Fruit fly (Drosophila melanogaster): ENCODE measurements around the gene Usp10.

The Usp10 gene

DNA sequence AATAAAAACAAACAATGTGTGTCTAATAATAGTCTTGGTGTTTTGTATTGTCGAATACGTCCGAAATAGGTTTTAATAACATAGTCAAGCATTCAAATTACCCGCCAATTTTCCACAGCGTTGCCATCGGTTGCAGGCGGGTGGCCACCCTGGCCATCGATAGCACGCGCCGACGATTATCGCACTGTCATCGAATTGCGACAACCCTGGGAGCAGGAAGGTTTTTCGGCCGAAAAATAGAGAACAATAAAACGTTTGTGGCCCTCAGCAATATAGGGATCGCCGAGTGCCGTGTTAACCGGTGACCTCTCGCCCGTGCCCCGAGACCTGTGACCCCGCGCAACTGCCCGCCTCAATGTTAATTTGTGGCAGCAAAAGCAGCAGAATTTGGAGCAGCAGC is at the start of gene Usp10:
Gene Usp10 (plus strand): TSS at position 187 of the 400 bp plus-strand sequence.
- TF ChIP-seq Ets98B (GFP tag; IDR thresholded peaks at IDR 0.05): no peak
- TF ChIP-seq CG32121 (GFP tag; IDR thresholded peaks at IDR 0.05): no peak
- no peak for TF ChIP-seq CG15710 (tag; optimal IDR thresholded peaks at IDR 0.05)
- TF ChIP-seq EcR (GFP tag; optimal IDR thresholded peaks at IDR 0.05): peak; percentile 6
- TF ChIP-seq CG4496 (GFP tag; IDR thresholded peaks at IDR 0.05): no peak

DNA sequence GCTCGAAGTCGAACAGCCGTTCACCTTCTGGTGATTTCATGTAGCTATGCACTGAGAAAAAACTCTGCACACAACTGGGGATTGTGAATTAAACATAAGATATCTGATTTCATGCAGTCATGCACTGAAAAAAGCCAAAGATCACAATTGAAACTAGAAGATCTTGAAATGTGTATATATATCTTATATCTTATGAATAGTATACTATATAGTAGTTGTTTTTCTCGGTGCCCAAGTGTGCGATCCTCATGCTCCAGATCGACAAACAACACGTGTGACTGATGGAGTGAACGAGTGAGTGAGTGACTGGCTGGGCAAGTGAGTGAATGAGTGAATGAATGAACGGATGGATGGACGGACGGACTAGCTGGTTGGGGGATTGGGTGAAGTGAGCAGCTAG is 49.7 kb upstream of the Usp10 start:
- peak; percentile 75 for TF ChIP-seq EcR (GFP tag; optimal IDR thresholded peaks at IDR 0.05)
- peak; percentile 66 for TF ChIP-seq D1 (tag; optimal IDR thresholded peaks at IDR 0.05)
- peak; percentile 85 for TF ChIP-seq CG14655 (GFP tag; optimal IDR thresholded peaks at IDR 0.05)
- peak; percentile 89 for TF ChIP-seq CG8159 (tag; optimal IDR thresholded peaks at IDR 0.05)
- TF ChIP-seq Pif1B (GFP tag; optimal IDR thresholded peaks at IDR 0.05): peak; percentile 82
- TF ChIP-seq CG32121 (GFP tag; IDR thresholded peaks at IDR 0.05): peak; percentile 46; the same call in 1 of the 2 replicates
- TF ChIP-seq CG12605 (GFP tag; IDR thresholded peaks at IDR 0.05): peak; percentile 69; the same call in 1 of the 2 replicates
- TF ChIP-seq Snoo (tag; optimal IDR thresholded peaks at IDR 0.05): peak; percentile 86
- TF ChIP-seq CG34367 (tag; optimal IDR thresholded peaks at IDR 0.05): peak; percentile 67
- TF ChIP-seq CG4496 (GFP tag; IDR thresholded peaks at IDR 0.05): peak; percentile 80
- peak; percentile 57 for TF ChIP-seq rn (GFP tag; IDR thresholded peaks at IDR 0.05)
- TF ChIP-seq CG17806 (tag; optimal IDR thresholded peaks at IDR 0.05): peak; percentile 90
- peak; percentile 67 for TF ChIP-seq gl (tag; optimal IDR thresholded peaks at IDR 0.05)
- peak; percentile 66 for TF ChIP-seq Ets98B (GFP tag; IDR thresholded peaks at IDR 0.05)
- TF ChIP-seq CG13204 (GFP tag; optimal IDR thresholded peaks at IDR 0.05): peak; percentile 11
- peak; percentile 76 for TF ChIP-seq CG8301 (tag; optimal IDR thresholded peaks at IDR 0.05)
- TF ChIP-seq CG9948 (tag; optimal IDR thresholded peaks at IDR 0.05): peak; percentile 83
- TF ChIP-seq Pif1A (GFP tag; optimal IDR thresholded peaks at IDR 0.05): peak; percentile 78
- peak; percentile 81; the same call in 2 of the 3 replicates for TF ChIP-seq fd96Ca (GFP tag; IDR thresholded peaks at IDR 0.05)
- peak; percentile 71 for TF ChIP-seq CG15710 (tag; optimal IDR thresholded peaks at IDR 0.05)
- no peak for TF ChIP-seq CG10348 (GFP tag; IDR thresholded peaks at IDR 0.05)

DNA sequence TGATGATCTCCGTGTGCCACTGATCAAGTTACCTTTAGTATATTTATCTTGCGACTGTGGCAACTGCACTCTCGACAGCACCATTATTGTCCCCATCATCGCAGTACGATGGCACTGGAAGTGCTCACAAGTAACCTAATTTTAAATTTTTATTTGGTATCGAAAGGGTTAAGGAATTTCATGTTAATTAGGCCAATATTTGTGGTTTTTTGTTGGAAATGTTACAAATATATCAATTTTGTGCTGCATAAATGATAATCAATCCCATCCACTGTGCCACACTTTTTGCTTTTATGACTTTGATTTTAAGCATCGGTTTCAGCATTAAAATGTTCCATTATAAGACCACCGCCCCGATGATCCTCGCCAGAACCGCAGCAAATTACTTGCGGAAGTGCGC is 49.1 kb upstream of the Usp10 start:
- TF ChIP-seq CG15710 (tag; optimal IDR thresholded peaks at IDR 0.05) (peak; percentile 77), CG4496 (GFP tag; IDR thresholded peaks at IDR 0.05) (peak; percentile 70), CG17806 (tag; optimal IDR thresholded peaks at IDR 0.05) (peak; percentile 78), CG8301 (tag; optimal IDR thresholded peaks at IDR 0.05) (peak; percentile 61), Snoo (tag; optimal IDR thresholded peaks at IDR 0.05) (peak; percentile 67), D1 (tag; optimal IDR thresholded peaks at IDR 0.05) (peak; percentile 53), fd96Ca (GFP tag; IDR thresholded peaks at IDR 0.05) (peak; percentile 61), Pif1B (GFP tag; optimal IDR thresholded peaks at IDR 0.05) (peak; percentile 70), CG12605 (GFP tag; IDR thresholded peaks at IDR 0.05) (0 out of 2 replicates have a peak, but pooled peaks have one; percentile 45), EcR (GFP tag; optimal IDR thresholded peaks at IDR 0.05) (no peak), CG8159 (tag; optimal IDR thresholded peaks at IDR 0.05) (peak; percentile 82), CG32121 (GFP tag; IDR thresholded peaks at IDR 0.05) (no peak), CG10348 (GFP tag; IDR thresholded peaks at IDR 0.05) (no peak), CG13204 (GFP tag; optimal IDR thresholded peaks at IDR 0.05) (no peak), CG34367 (tag; optimal IDR thresholded peaks at IDR 0.05) (peak; percentile 64), CG14655 (GFP tag; optimal IDR thresholded peaks at IDR 0.05) (peak; percentile 70), Pif1A (GFP tag; optimal IDR thresholded peaks at IDR 0.05) (peak; percentile 61), gl (tag; optimal IDR thresholded peaks at IDR 0.05) (peak; percentile 56), CG9948 (tag; optimal IDR thresholded peaks at IDR 0.05) (peak; percentile 70), rn (GFP tag; IDR thresholded peaks at IDR 0.05) (no peak), Ets98B (GFP tag; IDR thresholded peaks at IDR 0.05) (no peak)

DNA sequence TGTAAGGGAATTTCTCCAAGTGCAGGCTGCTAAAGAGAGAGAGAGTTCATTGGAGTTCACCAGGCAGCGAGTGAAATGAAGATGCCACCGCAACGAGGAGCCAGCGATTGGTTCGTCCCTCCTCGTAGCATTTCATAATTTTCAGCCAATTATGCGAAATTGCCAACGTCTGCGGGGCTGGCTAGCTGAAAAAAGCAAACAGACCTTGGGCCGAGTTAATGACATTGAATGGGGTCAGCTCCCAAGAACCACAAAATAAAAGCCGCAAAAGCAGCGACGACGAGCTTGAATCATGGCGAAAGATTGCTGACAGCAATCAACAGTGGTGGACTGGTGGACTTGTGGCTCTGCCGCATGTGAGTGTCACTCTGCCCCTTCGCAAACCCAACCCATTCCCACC is 48.1 kb upstream of the Usp10 start:
- no peak for TF ChIP-seq Pif1A (GFP tag; optimal IDR thresholded peaks at IDR 0.05)
- no peak for TF ChIP-seq D1 (tag; optimal IDR thresholded peaks at IDR 0.05)
- peak; percentile 90 for TF ChIP-seq EcR (GFP tag; optimal IDR thresholded peaks at IDR 0.05)

DNA sequence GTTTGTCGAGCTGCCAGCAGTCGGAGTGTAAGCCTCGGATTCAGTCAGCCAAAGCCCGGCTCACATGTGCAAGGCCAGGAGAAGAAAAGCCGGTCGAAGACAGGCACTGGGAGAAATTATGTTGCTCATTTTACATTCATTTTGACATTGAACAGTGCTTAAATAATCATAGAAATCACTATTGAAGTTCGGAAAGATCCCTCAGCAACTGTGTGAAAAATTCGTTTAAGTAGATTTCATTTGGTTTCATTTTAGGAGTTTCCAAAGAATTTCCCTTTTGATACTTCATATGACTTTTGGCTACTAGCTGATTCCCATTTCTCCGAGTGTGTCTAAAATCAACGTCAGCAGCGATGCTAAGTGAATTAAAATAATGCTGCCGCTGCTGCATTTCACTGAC is 47.3 kb upstream of the Usp10 start:
- TF ChIP-seq CG14655 (GFP tag; optimal IDR thresholded peaks at IDR 0.05): peak; percentile 87
- no peak for TF ChIP-seq D1 (tag; optimal IDR thresholded peaks at IDR 0.05)
- no peak for TF ChIP-seq CG10348 (GFP tag; IDR thresholded peaks at IDR 0.05)
- TF ChIP-seq rn (GFP tag; IDR thresholded peaks at IDR 0.05): peak; percentile 70
- TF ChIP-seq CG15710 (tag; optimal IDR thresholded peaks at IDR 0.05): peak; percentile 61
- peak; percentile 45 for TF ChIP-seq CG8159 (tag; optimal IDR thresholded peaks at IDR 0.05)
- no peak for TF ChIP-seq CG13204 (GFP tag; optimal IDR thresholded peaks at IDR 0.05)
- peak; percentile 58 for TF ChIP-seq gl (tag; optimal IDR thresholded peaks at IDR 0.05)
- TF ChIP-seq Pif1B (GFP tag; optimal IDR thresholded peaks at IDR 0.05): peak; percentile 73
- peak; percentile 86 for TF ChIP-seq CG8301 (tag; optimal IDR thresholded peaks at IDR 0.05)
- TF ChIP-seq CG12605 (GFP tag; IDR thresholded peaks at IDR 0.05): peak; percentile 70
- peak; percentile 55 for TF ChIP-seq CG34367 (tag; optimal IDR thresholded peaks at IDR 0.05)
- TF ChIP-seq fd96Ca (GFP tag; IDR thresholded peaks at IDR 0.05): peak; percentile 81
- TF ChIP-seq Pif1A (GFP tag; optimal IDR thresholded peaks at IDR 0.05): peak; percentile 80
- TF ChIP-seq CG4496 (GFP tag; IDR thresholded peaks at IDR 0.05): peak; percentile 76
- TF ChIP-seq EcR (GFP tag; optimal IDR thresholded peaks at IDR 0.05): no peak
- TF ChIP-seq CG32121 (GFP tag; IDR thresholded peaks at IDR 0.05): peak; percentile 58
- TF ChIP-seq Snoo (tag; optimal IDR thresholded peaks at IDR 0.05): peak; percentile 62
- peak; percentile 57 for TF ChIP-seq CG17806 (tag; optimal IDR thresholded peaks at IDR 0.05)
- TF ChIP-seq CG9948 (tag; optimal IDR thresholded peaks at IDR 0.05): peak; percentile 78
- peak; percentile 81 for TF ChIP-seq Ets98B (GFP tag; IDR thresholded peaks at IDR 0.05)

Data from whole organism, pupa.